Fruit fly (Drosophila melanogaster) whole organism, embryonic: Measurements from ENCODE around the gene Arpc2.

Source experiments
- Adf1 ChIP-seq: fragments of 200-800 bp; sonication (Bioruptor generic); IDR thresholded peaks from 2 replicates; pipeline ENCODE4 v1.3.6; 2022; ENCODE audit warnings: missing biosample characterization, missing genetic modification characterization
- Asciz ChIP-seq: fragments of 200-800 bp; sonication (Bioruptor generic); optimal IDR thresholded peaks from 2 replicates; lab custom pipeline; 2017; ENCODE audit warnings: missing biosample characterization, mild to moderate bottlenecking, missing genetic modification characterization, missing genetic modification reagents
- B-H1 ChIP-seq: fragments of 200-800 bp; sonication (Bioruptor generic); IDR thresholded peaks from 3 replicates; pipeline ENCODE4 v1.3.6; 2022; ENCODE audit warnings: missing biosample characterization, missing genetic modification characterization
- B-H2 ChIP-seq: fragments of 200-800 bp; sonication (Bioruptor generic); optimal IDR thresholded peaks from 2 replicates; lab custom pipeline; 2018; ENCODE audit warnings: missing biosample characterization, mild to moderate bottlenecking, missing genetic modification characterization
- CG10209 ChIP-seq: fragments of 200-800 bp; sonication (Bioruptor generic); optimal IDR thresholded peaks from 3 replicates; lab custom pipeline; 2017; ENCODE audit warnings: missing biosample characterization, mild to moderate bottlenecking, missing genetic modification characterization, missing genetic modification reagents
- CG10366 ChIP-seq: fragments of 200-800 bp; sonication (Bioruptor generic); IDR thresholded peaks from 2 replicates; pipeline ENCODE4 v1.3.6; 2022; ENCODE audit warnings: missing biosample characterization, missing genetic modification characterization
- CG10462 ChIP-seq: fragments of 200-800 bp; sonication (Bioruptor generic); optimal IDR thresholded peaks from 2 replicates; lab custom pipeline; 2016; ENCODE audit warnings: missing biosample characterization, missing genetic modification characterization
- CG10543 ChIP-seq: fragments of 200-800 bp; sonication (Bioruptor generic); optimal IDR thresholded peaks from 3 replicates; lab custom pipeline; 2017; ENCODE audit warnings: missing biosample characterization, mild to moderate bottlenecking, missing genetic modification characterization, moderate library complexity
- CG10654 ChIP-seq: fragments of 200-800 bp; sonication (Bioruptor generic); optimal IDR thresholded peaks from 2 replicates; lab custom pipeline; 2016; ENCODE audit warnings: missing biosample characterization, missing genetic modification characterization
- CG11723 ChIP-seq: fragments of 200-800 bp; sonication (Bioruptor generic); optimal IDR thresholded peaks from 2 replicates; lab custom pipeline; 2017; ENCODE audit warnings: missing biosample characterization, mild to moderate bottlenecking, missing genetic modification characterization
- CG14441 ChIP-seq: fragments of 200-800 bp; sonication (Bioruptor generic); IDR thresholded peaks from 2 replicates; pipeline ENCODE4 v1.3.6; 2022; ENCODE audit warnings: missing biosample characterization, missing genetic modification characterization
- CG16779 ChIP-seq: fragments of 200-800 bp; sonication (Bioruptor generic); IDR thresholded peaks from 2 replicates; pipeline ENCODE4 v1.3.6; 2022; ENCODE audit warnings: missing biosample characterization, missing genetic modification characterization
- CG17359 ChIP-seq: fragments of 200-800 bp; sonication (Bioruptor generic); optimal IDR thresholded peaks from 3 replicates; lab custom pipeline; 2018; ENCODE audit warnings: missing biosample characterization, mild to moderate bottlenecking, missing genetic modification characterization, moderate library complexity
- CG1832 ChIP-seq: fragments of 200-800 bp; sonication (Bioruptor generic); optimal IDR thresholded peaks from 2 replicates; lab custom pipeline; 2017; ENCODE audit warnings: missing biosample characterization, mild to moderate bottlenecking, missing genetic modification characterization, inconsistent platforms
- CG2116 ChIP-seq: fragments of 200-800 bp; sonication (Bioruptor generic); optimal IDR thresholded peaks from 3 replicates; lab custom pipeline; 2018; ENCODE audit warnings: missing biosample characterization, mild to moderate bottlenecking, missing genetic modification characterization
- CG33557 ChIP-seq: fragments of 200-800 bp; sonication (Bioruptor generic); optimal IDR thresholded peaks from 2 replicates; lab custom pipeline; 2019; ENCODE audit warnings: missing biosample characterization, mild to moderate bottlenecking, missing genetic modification characterization, moderate library complexity
- CG4328 ChIP-seq: fragments of 200-800 bp; sonication (Bioruptor generic); optimal IDR thresholded peaks from 3 replicates; lab custom pipeline; 2017; ENCODE audit warnings: missing biosample characterization, missing genetic modification reagents, missing genetic modification characterization
- CG8478 ChIP-seq: fragments of >200 bp; optimal IDR thresholded peaks from 2 replicates; lab custom pipeline; 2018
- CoRest ChIP-seq: fragments of 200-800 bp; sonication (Bioruptor generic); optimal IDR thresholded peaks from 3 replicates; lab custom pipeline; 2018; ENCODE audit warnings: missing biosample characterization, mild to moderate bottlenecking, missing genetic modification characterization, moderate library complexity
- Ets97D ChIP-seq: fragments of 200-800 bp; sonication (Bioruptor generic); optimal IDR thresholded peaks from 3 replicates; lab custom pipeline; 2016; ENCODE audit warnings: missing biosample characterization, missing genetic modification characterization
- Fer1 ChIP-seq: fragments of 200-800 bp; sonication (Bioruptor generic); optimal IDR thresholded peaks from 2 replicates; lab custom pipeline; 2017; ENCODE audit warnings: missing biosample characterization, mild to moderate bottlenecking, missing genetic modification characterization
- Gug ChIP-seq: fragments of 200-800 bp; sonication (Bioruptor generic); IDR thresholded peaks from 4 replicates; pipeline ENCODE4 v1.3.6; 2022; ENCODE audit warnings: missing biosample characterization, missing genetic modification characterization
- H15 ChIP-seq: fragments of 200-800 bp; sonication (Bioruptor generic); IDR thresholded peaks from 3 replicates; pipeline ENCODE4 v1.3.6; 2022; ENCODE audit warnings: missing biosample characterization, missing genetic modification characterization
- HLH4C ChIP-seq: fragments of 200-800 bp; sonication (Bioruptor generic); IDR thresholded peaks from 3 replicates; pipeline ENCODE4 v1.3.6; 2022; ENCODE audit warnings: missing biosample characterization, missing genetic modification characterization; ENCODE audit not compliant: partially characterized antibody
- Jarid2 ChIP-seq: fragments of 200-800 bp; sonication (Bioruptor generic); optimal IDR thresholded peaks from 3 replicates; lab custom pipeline; 2017; ENCODE audit warnings: mild to moderate bottlenecking, missing biosample characterization, missing genetic modification reagents, missing genetic modification characterization
- MTF-1 ChIP-seq: fragments of 200-800 bp; sonication (Bioruptor generic); optimal IDR thresholded peaks from 2 replicates; lab custom pipeline; 2018; ENCODE audit warnings: missing biosample characterization, mild to moderate bottlenecking, missing genetic modification characterization, borderline replicate concordance
- NFAT ChIP-seq: fragments of 200-800 bp; sonication (Bioruptor generic); IDR thresholded peaks from 2 replicates; pipeline ENCODE4 v1.3.6; 2022; ENCODE audit warnings: missing biosample characterization, missing genetic modification characterization
- Neu2 ChIP-seq: fragments of 200-800 bp; sonication (Bioruptor generic); optimal IDR thresholded peaks from 3 replicates; lab custom pipeline; 2016; ENCODE audit warnings: missing biosample characterization, missing genetic modification characterization, borderline replicate concordance
- Oaz ChIP-seq: fragments of 200-800 bp; sonication (Bioruptor generic); IDR thresholded peaks from 2 replicates; pipeline ENCODE4 v1.3.6; 2022; ENCODE audit warnings: missing biosample characterization, missing genetic modification characterization
- Optix ChIP-seq: fragments of 200-800 bp; sonication (Bioruptor generic); IDR thresholded peaks from 3 replicates; pipeline ENCODE4 v1.3.6; 2022; ENCODE audit warnings: missing biosample characterization, missing genetic modification characterization
- PHDP ChIP-seq: fragments of 200-800 bp; sonication (Bioruptor generic); optimal IDR thresholded peaks from 3 replicates; lab custom pipeline; 2018; ENCODE audit warnings: missing biosample characterization, mild to moderate bottlenecking, missing genetic modification characterization, moderate library complexity
- Sry-δ ChIP-seq: fragments of 200-800 bp; sonication (Bioruptor generic); optimal IDR thresholded peaks from 2 replicates; lab custom pipeline; 2016; ENCODE audit warnings: missing biosample characterization, missing genetic modification characterization
- Tbp ChIP-seq: fragments of >200 bp; optimal IDR thresholded peaks from 2 replicates; lab custom pipeline; 2018; ENCODE audit warnings: missing biosample characterization, missing genetic modification characterization
- YL-1 ChIP-seq: fragments of 200-800 bp; sonication (Bioruptor generic); optimal IDR thresholded peaks from 3 replicates; lab custom pipeline; 2017; ENCODE audit warnings: missing biosample characterization, mild to moderate bottlenecking, missing genetic modification characterization
- ato ChIP-seq: fragments of 200-800 bp; sonication (Bioruptor generic); IDR thresholded peaks from 2 replicates; pipeline ENCODE4 v1.3.6; 2022; ENCODE audit warnings: missing biosample characterization, missing genetic modification characterization; ENCODE audit not compliant: partially characterized antibody
- az2 ChIP-seq: fragments of 200-800 bp; sonication (Bioruptor generic); optimal IDR thresholded peaks from 3 replicates; lab custom pipeline; 2016; ENCODE audit warnings: missing biosample characterization, missing genetic modification characterization
- bcd ChIP-seq: fragments of 200-800 bp; sonication (Bioruptor generic); optimal IDR thresholded peaks from 2 replicates; lab custom pipeline; 2017; ENCODE audit warnings: missing biosample characterization, mild to moderate bottlenecking, missing genetic modification characterization
- br ChIP-seq: fragments of >200 bp; optimal IDR thresholded peaks from 2 replicates; lab custom pipeline; 2017
- chif ChIP-seq, 2 experiments: fragments of 200-800 bp; sonication (Bioruptor generic); optimal IDR thresholded peaks; 3 replicates each; lab custom pipeline; 2016; ENCODE audit warnings: missing biosample characterization in 2 of 2, missing genetic modification characterization in 2 of 2
- crol ChIP-seq: fragments of 200-800 bp; sonication (Bioruptor generic); IDR thresholded peaks from 2 replicates; pipeline ENCODE4 v1.3.6; 2022; ENCODE audit warnings: missing biosample characterization, missing genetic modification characterization
- gem ChIP-seq: fragments of 200-800 bp; sonication (Bioruptor generic); optimal IDR thresholded peaks from 2 replicates; lab custom pipeline; 2019; ENCODE audit warnings: missing biosample characterization, mild to moderate bottlenecking, missing genetic modification characterization, moderate library complexity
- mam ChIP-seq: fragments of 200-800 bp; sonication (Bioruptor generic); optimal IDR thresholded peaks from 3 replicates; lab custom pipeline; 2016; ENCODE audit warnings: missing biosample characterization, missing genetic modification characterization
- pfk ChIP-seq: fragments of 200-800 bp; sonication (Bioruptor generic); optimal IDR thresholded peaks from 2 replicates; lab custom pipeline; 2018; ENCODE audit warnings: missing biosample characterization, mild to moderate bottlenecking, missing genetic modification characterization, moderate library complexity
- pzg ChIP-seq: fragments of 200-800 bp; sonication (Bioruptor generic); optimal IDR thresholded peaks from 3 replicates; lab custom pipeline; 2018; ENCODE audit warnings: missing biosample characterization, mild to moderate bottlenecking, missing genetic modification characterization, moderate library complexity
- sisA ChIP-seq: fragments of 200-800 bp; sonication (Bioruptor generic); IDR thresholded peaks from 2 replicates; pipeline ENCODE4 v1.3.6; 2022; ENCODE audit warnings: missing biosample characterization, missing genetic modification characterization
- stwl ChIP-seq: fragments of 200-800 bp; sonication (Bioruptor generic); optimal IDR thresholded peaks from 3 replicates; lab custom pipeline; 2018; ENCODE audit warnings: missing biosample characterization, mild to moderate bottlenecking, missing genetic modification characterization, moderate library complexity
- tap ChIP-seq: fragments of 200-800 bp; optimal IDR thresholded peaks from 3 replicates; lab custom pipeline; 2019; ENCODE audit warnings: missing biosample characterization, mild to moderate bottlenecking, missing genetic modification characterization, moderate library complexity
- zf30C ChIP-seq: fragments of 200-800 bp; sonication (Bioruptor generic); optimal IDR thresholded peaks from 3 replicates; lab custom pipeline; 2018; ENCODE audit warnings: missing biosample characterization, mild to moderate bottlenecking, missing genetic modification characterization
- zfh2 ChIP-seq: fragments of 200-800 bp; sonication (Bioruptor generic); optimal IDR thresholded peaks from 2 replicates; lab custom pipeline; 2016; ENCODE audit warnings: missing biosample characterization, missing genetic modification characterization

Arpc2 gene

dm6 chr2L:20416754-20417563, at the start of gene Arpc2, which contains the start of gene CG10949 (continued):
- peak; percentile 18 for TF ChIP-seq zf30C (GFP tag; lab: Kevin White, UChicago)
- peak; percentile 32; the same call in 1 of the 2 replicates for TF ChIP-seq CG10366
- peak; percentile 84 for TF ChIP-seq Sry-δ (GFP tag; lab: Kevin White, UChicago)
- peak; percentile 60 for TF ChIP-seq tap
- TF ChIP-seq Oaz (GFP tag; lab: Robert Waterston, UW) = no peak
- TF ChIP-seq CG10209 (GFP tag; lab: Kevin White, UChicago) = peak; percentile 33
- TF ChIP-seq az2 (GFP tag; lab: Kevin White, UChicago) = peak; percentile 52
- peak; percentile 84 for TF ChIP-seq CoRest
- peak; percentile 47 for TF ChIP-seq ato (GFP tag; lab: Robert Waterston, UW)
- TF ChIP-seq CG14441 (GFP tag; lab: Robert Waterston, UW) = peak; percentile 47; the same call in 1 of the 2 replicates
- TF ChIP-seq MTF-1 (GFP tag; lab: Kevin White, UChicago) = no peak
- TF ChIP-seq Tbp (GFP tag; lab: Kevin White, UChicago) = no peak
- no peak for TF ChIP-seq CG11723 (GFP tag; lab: Kevin White, UChicago)
- TF ChIP-seq Optix (GFP tag; lab: Robert Waterston, UW) = no peak
- peak; percentile 39 for TF ChIP-seq CG10543 (GFP tag; lab: Kevin White, UChicago)
- TF ChIP-seq Adf1 (GFP tag; lab: Robert Waterston, UW) = peak; percentile 47
- peak; percentile 65 for TF ChIP-seq CG2116 (GFP tag; lab: Kevin White, UChicago)
- peak; percentile 28; the same call in 2 of the 3 replicates for TF ChIP-seq HLH4C (GFP tag; lab: Robert Waterston, UW)
- TF ChIP-seq Fer1 (GFP tag; lab: Kevin White, UChicago) = peak; percentile 21
- TF ChIP-seq H15 (GFP tag; lab: Robert Waterston, UW) = no peak
- TF ChIP-seq CG1832 (GFP tag; lab: Kevin White, UChicago) = peak; percentile 30
- peak; percentile 57 for TF ChIP-seq PHDP
- peak; percentile 11 for TF ChIP-seq zfh2 (GFP tag; lab: Kevin White, UChicago)
- TF ChIP-seq B-H2 (GFP tag; lab: Kevin White, UChicago) = peak; percentile 61
- TF ChIP-seq mam (GFP tag; lab: Kevin White, UChicago) = no peak
- TF ChIP-seq crol (GFP tag; lab: Robert Waterston, UW) = no peak
- TF ChIP-seq B-H1 (GFP tag; lab: Robert Waterston, UW) = peak; percentile 41; the same call in 1 of the 3 replicates
- TF ChIP-seq gem (tag; lab: Kevin White, UChicago) = peak; percentile 80
- TF ChIP-seq NFAT = peak; percentile 53; the same call in 1 of the 2 replicates
- no peak for TF ChIP-seq Asciz (GFP tag; lab: Kevin White, UChicago)
- peak; percentile 60 for TF ChIP-seq CG33557
- TF ChIP-seq CG17359 (tag; lab: Kevin White, UChicago) = peak; percentile 58
- TF ChIP-seq Ets97D = peak; percentile 16
- peak; percentile 74 for TF ChIP-seq YL-1
- peak; percentile 17 for TF ChIP-seq CG10462 (GFP tag; lab: Kevin White, UChicago)
- no peak for TF ChIP-seq chif (GFP tag; optimal IDR thresholded peaks at IDR 0.05; lab: Kevin White, UChicago)
- TF ChIP-seq CG8478 (lab: Kevin White, UChicago) = no peak
- no peak for TF ChIP-seq Jarid2
- peak; percentile 47 for TF ChIP-seq CG10654
- no peak for TF ChIP-seq CG16779 (GFP tag; lab: Robert Waterston, UW)
- peak; percentile 11; the same call in 1 of the 2 replicates for TF ChIP-seq sisA (GFP tag; lab: Robert Waterston, UW)
- TF ChIP-seq Gug (GFP tag; lab: Robert Waterston, UW) = peak; percentile 40; the same call in 1 of the 4 replicates
- TF ChIP-seq stwl (tag; lab: Kevin White, UChicago) = peak; percentile 66
- no peak for TF ChIP-seq br (lab: Kevin White, UChicago)
- TF ChIP-seq pfk (GFP tag; lab: Kevin White, UChicago) = no peak
- TF ChIP-seq bcd (GFP tag; lab: Kevin White, UChicago) = peak; percentile 13
- TF ChIP-seq Neu2 (GFP tag; lab: Kevin White, UChicago) = no peak
- peak; percentile 50 for TF ChIP-seq pzg (GFP tag; lab: Kevin White, UChicago)
- peak; percentile 54 for TF ChIP-seq CG4328 (GFP tag; lab: Kevin White, UChicago)
